Worm (Caenorhabditis elegans): ENCODE measurements around the gene sri-54.
A peak's percentile ranks its signal among the peaks of the same experiment; 100 is the strongest.

Gene sri-54

DNA sequence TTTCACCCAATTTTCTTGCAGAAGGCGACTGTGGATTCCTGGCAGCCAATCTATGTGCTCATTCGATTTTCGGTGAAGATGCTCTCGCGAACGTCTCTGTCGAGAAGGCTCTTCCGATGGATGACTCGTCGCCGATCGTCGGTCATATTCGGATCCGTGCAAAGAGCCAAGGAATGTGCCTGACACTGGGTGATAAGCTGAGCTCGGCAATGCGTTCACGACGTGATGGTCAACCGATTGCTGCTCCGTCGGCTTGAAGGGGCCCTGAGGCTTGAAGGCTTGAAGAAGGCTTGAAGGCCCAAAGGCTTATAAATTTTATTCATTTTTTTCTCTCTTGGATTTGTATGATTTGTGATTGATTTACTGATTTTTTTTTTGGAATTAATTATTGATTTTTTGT, 50.6 kb downstream of the sri-54 start:
- TF ChIP-seq nhr-111 (GFP tag; optimal IDR thresholded peaks at IDR 0.05) = no peak
- no peak for TF ChIP-seq ceh-32 (tag; optimal IDR thresholded peaks at IDR 0.05; ENCODE audit: poor library complexity)
- peak; percentile 51 for TF ChIP-seq set-16 (GFP tag; IDR thresholded peaks at IDR 0.05)
- TF ChIP-seq fos-1 (tag; optimal IDR thresholded peaks at IDR 0.05) = no peak
- no peak for TF ChIP-seq ZK337.2 (GFP tag; IDR thresholded peaks at IDR 0.05)
- no peak for TF ChIP-seq Y75B8A.6 (GFP tag; IDR thresholded peaks at IDR 0.05)
- no peak for TF ChIP-seq F10B5.3 (tag; optimal IDR thresholded peaks at IDR 0.05)
